Fruit fly (Drosophila melanogaster) S2 (cell line): ENCODE results near the gene Dus4.

Experiments used
- CG8478 ChIP-seq: fragments of >200 bp; optimal IDR thresholded peaks from 2 replicates; lab custom pipeline; 2018
- CTCF ChIP-seq, 2 experiments: fragments of >200 bp; optimal IDR thresholded peaks; 2 replicates each; lab custom pipeline; 2018

DNA sequence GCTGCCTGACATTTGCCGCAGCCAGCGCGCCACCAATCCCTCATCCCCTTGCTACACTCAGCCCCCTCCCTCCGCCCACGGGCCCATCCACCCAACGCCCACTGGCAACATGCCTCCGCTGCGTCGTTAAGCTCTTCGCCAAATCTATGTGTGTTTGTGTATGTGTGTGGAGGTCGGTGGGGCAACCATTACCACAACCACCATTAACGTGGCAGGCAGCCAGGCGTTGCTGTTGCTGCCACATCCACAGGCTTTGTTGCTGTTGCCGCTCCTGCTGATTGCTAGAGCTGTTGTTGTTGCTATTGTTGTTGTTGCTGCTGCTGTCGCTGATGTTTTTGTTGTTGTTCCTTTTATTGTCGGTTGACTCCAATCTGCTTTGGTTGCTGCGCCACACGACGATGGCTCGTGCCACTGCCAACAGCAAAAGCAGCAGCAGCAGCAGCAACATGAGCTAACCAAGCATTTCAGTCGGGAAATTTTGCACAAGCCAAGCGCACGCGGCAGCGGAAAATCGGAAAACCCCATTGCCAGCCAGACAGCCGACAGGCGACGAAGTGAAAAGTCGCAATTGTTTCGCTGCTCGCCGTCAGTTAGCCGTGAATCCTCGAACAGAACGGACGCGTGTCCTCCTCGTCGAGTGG lies 35.7 kb upstream of the Dus4 start, which contains the start of gene Sidpn:
- TF ChIP-seq CG8478 (lab: Kevin White, UChicago) (no peak), CTCF (optimal IDR thresholded peaks at IDR 0.05; lab: Kevin White, UChicago) (no peak)
